Fruit fly (Drosophila melanogaster) whole organism, prepupa: ENCODE measurements around the gene Hus1-like.

Source experiments
- CG10631 ChIP-seq: fragments of 200-800 bp; sonication (Bioruptor generic); optimal IDR thresholded peaks from 2 replicates; lab custom pipeline; 2016; ENCODE audit warnings: missing biosample characterization, missing genetic modification characterization
- CG10669 ChIP-seq: fragments of 200-800 bp; sonication (Bioruptor generic); optimal IDR thresholded peaks from 3 replicates; lab custom pipeline; 2018; ENCODE audit warnings: missing biosample characterization, mild to moderate bottlenecking, missing genetic modification characterization, moderate library complexity
- CG11294 ChIP-seq: fragments of 200-800 bp; sonication (Bioruptor generic); IDR thresholded peaks from 2 replicates; pipeline ENCODE4 v1.3.6; 2022; ENCODE audit warnings: missing biosample characterization, missing genetic modification characterization
- CG11762 ChIP-seq: fragments of 200-800 bp; sonication (Bioruptor generic); optimal IDR thresholded peaks from 3 replicates; lab custom pipeline; 2016; ENCODE audit warnings: missing biosample characterization, missing genetic modification characterization; ENCODE audit not compliant: insufficient read depth
- CG15336 ChIP-seq: fragments of 200-800 bp; sonication (Bioruptor generic); IDR thresholded peaks from 2 replicates; pipeline ENCODE4 v1.3.6; 2022; ENCODE audit warnings: missing biosample characterization, missing genetic modification characterization
- CG1621 ChIP-seq: fragments of 200-800 bp; sonication (Bioruptor generic); optimal IDR thresholded peaks from 3 replicates; lab custom pipeline; 2018; ENCODE audit warnings: missing biosample characterization, mild to moderate bottlenecking, missing genetic modification characterization
- CG16779 ChIP-seq: fragments of 200-800 bp; sonication (Bioruptor generic); optimal IDR thresholded peaks from 3 replicates; lab custom pipeline; 2017; ENCODE audit warnings: missing biosample characterization, mild to moderate bottlenecking, missing genetic modification characterization
- CG3032 ChIP-seq: fragments of 200-800 bp; optimal IDR thresholded peaks from 2 replicates; lab custom pipeline; 2019; ENCODE audit warnings: missing biosample characterization, mild to moderate bottlenecking, missing genetic modification characterization, moderate library complexity
- CG31627 ChIP-seq: fragments of 200-800 bp; sonication (Bioruptor generic); optimal IDR thresholded peaks from 3 replicates; lab custom pipeline; 2016; ENCODE audit warnings: missing biosample characterization, missing genetic modification characterization
- CG32006 ChIP-seq: fragments of 200-800 bp; sonication (Bioruptor generic); optimal IDR thresholded peaks from 3 replicates; lab custom pipeline; 2017; ENCODE audit warnings: missing biosample characterization, mild to moderate bottlenecking, missing genetic modification characterization
- CG34406 ChIP-seq: fragments of 200-800 bp; sonication (Bioruptor generic); optimal IDR thresholded peaks from 3 replicates; lab custom pipeline; 2016; ENCODE audit warnings: missing biosample characterization, missing genetic modification characterization
- CG3919 ChIP-seq: fragments of 200-800 bp; sonication (Bioruptor generic); optimal IDR thresholded peaks from 3 replicates; lab custom pipeline; 2016; ENCODE audit warnings: missing biosample characterization, missing genetic modification characterization
- CG4318 ChIP-seq: fragments of 200-800 bp; sonication (Bioruptor generic); optimal IDR thresholded peaks from 3 replicates; lab custom pipeline; 2017; ENCODE audit warnings: missing biosample characterization, mild to moderate bottlenecking, missing genetic modification characterization
- CG6163 ChIP-seq: fragments of 200-800 bp; sonication (Bioruptor generic); IDR thresholded peaks from 3 replicates; pipeline ENCODE4 v1.3.6; 2022; ENCODE audit warnings: missing biosample characterization, missing genetic modification characterization
- CG6276 ChIP-seq: fragments of 200-800 bp; sonication (Bioruptor generic); optimal IDR thresholded peaks from 2 replicates; lab custom pipeline; 2017; ENCODE audit warnings: missing biosample characterization, mild to moderate bottlenecking, missing genetic modification characterization
- CG6808 ChIP-seq: fragments of 200-800 bp; sonication (Bioruptor generic); optimal IDR thresholded peaks from 3 replicates; lab custom pipeline; 2017; ENCODE audit warnings: missing biosample characterization, missing genetic modification characterization, mild to moderate bottlenecking, moderate library complexity, missing genetic modification reagents
- CG6854 ChIP-seq: fragments of 200-800 bp; sonication (Bioruptor generic); optimal IDR thresholded peaks from 2 replicates; lab custom pipeline; 2017; ENCODE audit warnings: missing biosample characterization, mild to moderate bottlenecking, missing genetic modification characterization
- CG7368 ChIP-seq: fragments of 200-800 bp; sonication (Bioruptor generic); optimal IDR thresholded peaks from 3 replicates; lab custom pipeline; 2016; ENCODE audit warnings: missing biosample characterization, missing genetic modification characterization
- CG8119 ChIP-seq: fragments of 200-800 bp; sonication (Bioruptor generic); IDR thresholded peaks from 3 replicates; pipeline ENCODE4 v1.3.6; 2022; ENCODE audit warnings: missing biosample characterization, missing genetic modification characterization
- CG8632 ChIP-seq: fragments of 200-800 bp; sonication (Bioruptor generic); optimal IDR thresholded peaks from 3 replicates; lab custom pipeline; 2016; ENCODE audit warnings: missing biosample characterization, missing genetic modification characterization
- CG9139 ChIP-seq: fragments of 200-800 bp; sonication (Bioruptor generic); optimal IDR thresholded peaks from 3 replicates; lab custom pipeline; 2017; ENCODE audit warnings: missing biosample characterization, mild to moderate bottlenecking, missing genetic modification characterization
- Ets21C ChIP-seq: fragments of 200-800 bp; sonication (Bioruptor generic); optimal IDR thresholded peaks from 3 replicates; lab custom pipeline; 2016; ENCODE audit warnings: missing biosample characterization, missing genetic modification characterization
- Ets96B ChIP-seq: fragments of 200-800 bp; optimal IDR thresholded peaks from 2 replicates; lab custom pipeline; 2019; ENCODE audit warnings: missing biosample characterization, mild to moderate bottlenecking, missing genetic modification characterization, moderate library complexity
- Hr4 ChIP-seq: fragments of 200-800 bp; sonication (Bioruptor generic); optimal IDR thresholded peaks from 3 replicates; lab custom pipeline; 2016; ENCODE audit warnings: missing biosample characterization, missing genetic modification characterization
- Lpt ChIP-seq: fragments of 200-800 bp; sonication (Bioruptor generic); optimal IDR thresholded peaks from 3 replicates; lab custom pipeline; 2016; ENCODE audit warnings: missing biosample characterization, missing genetic modification characterization
- Met ChIP-seq: fragments of 200-800 bp; sonication (Bioruptor generic); optimal IDR thresholded peaks from 3 replicates; lab custom pipeline; 2016; ENCODE audit warnings: missing biosample characterization, missing genetic modification characterization
- OdsH ChIP-seq: fragments of 200-800 bp; sonication (Bioruptor generic); optimal IDR thresholded peaks from 3 replicates; lab custom pipeline; 2016; ENCODE audit warnings: missing biosample characterization, missing genetic modification characterization
- Smox ChIP-seq: fragments of 200-800 bp; sonication (Bioruptor generic); optimal IDR thresholded peaks from 3 replicates; lab custom pipeline; 2016; ENCODE audit warnings: missing biosample characterization, missing genetic modification characterization
- Sox102F ChIP-seq: fragments of 200-800 bp; sonication (Bioruptor generic); optimal IDR thresholded peaks from 2 replicates; lab custom pipeline; 2016; ENCODE audit warnings: missing biosample characterization, mild to moderate bottlenecking, missing genetic modification characterization
- Sox14 ChIP-seq: fragments of 200-800 bp; sonication (Bioruptor generic); optimal IDR thresholded peaks from 3 replicates; lab custom pipeline; 2016; ENCODE audit warnings: missing biosample characterization, missing genetic modification characterization
- cyc ChIP-seq: fragments of 200-800 bp; sonication (Bioruptor generic); optimal IDR thresholded peaks from 3 replicates; lab custom pipeline; 2016; ENCODE audit warnings: missing biosample characterization, missing genetic modification characterization
- dsx ChIP-seq: fragments of 200-800 bp; optimal IDR thresholded peaks from 3 replicates; lab custom pipeline; 2019; ENCODE audit warnings: missing biosample characterization, mild to moderate bottlenecking, missing genetic modification characterization, moderate library complexity; ENCODE audit not compliant: poor library complexity, severe bottlenecking
- eg ChIP-seq: fragments of 200-800 bp; sonication (Bioruptor generic); IDR thresholded peaks from 3 replicates; pipeline ENCODE4 v1.3.6; 2022; ENCODE audit warnings: missing biosample characterization, missing genetic modification characterization
- esn ChIP-seq: fragments of 200-800 bp; sonication (Bioruptor generic); optimal IDR thresholded peaks from 2 replicates; lab custom pipeline; 2016; ENCODE audit warnings: missing biosample characterization, mild to moderate bottlenecking, missing genetic modification characterization, moderate library complexity
- fd59A ChIP-seq: fragments of 200-800 bp; sonication (Bioruptor generic); optimal IDR thresholded peaks from 2 replicates; lab custom pipeline; 2017; ENCODE audit warnings: missing biosample characterization, mild to moderate bottlenecking, missing genetic modification characterization, missing genetic modification reagents
- fkh ChIP-seq: fragments of 200-800 bp; sonication (Bioruptor generic); optimal IDR thresholded peaks from 3 replicates; lab custom pipeline; 2017; ENCODE audit warnings: missing biosample characterization, mild to moderate bottlenecking, missing genetic modification characterization, moderate library complexity
- lz ChIP-seq: fragments of 200-800 bp; sonication (Bioruptor generic); optimal IDR thresholded peaks from 3 replicates; lab custom pipeline; 2016; ENCODE audit warnings: missing biosample characterization, missing genetic modification characterization
- pdm3 ChIP-seq: fragments of 200-800 bp; sonication (Bioruptor generic); optimal IDR thresholded peaks from 3 replicates; lab custom pipeline; 2016; ENCODE audit warnings: missing biosample characterization, missing genetic modification characterization
- spab ChIP-seq: fragments of 200-800 bp; sonication (Bioruptor generic); optimal IDR thresholded peaks from 2 replicates; lab custom pipeline; 2017; ENCODE audit warnings: missing biosample characterization, mild to moderate bottlenecking, missing genetic modification characterization, missing genetic modification reagents
- ss ChIP-seq, 2 experiments: fragments of 200-800 bp; sonication (Bioruptor generic); optimal IDR thresholded peaks; 2 replicates in 1 of 2; 3 replicates in 1 of 2; lab custom pipeline; 2017 to 2018; ENCODE audit warnings: mild to moderate bottlenecking in 2 of 2, missing biosample characterization in 2 of 2, missing genetic modification characterization in 2 of 2, moderate library complexity in 1 of 2
- svp ChIP-seq: fragments of 200-800 bp; sonication (Bioruptor generic); peaks from one replicate; lab custom pipeline; 2016; ENCODE audit warnings: missing biosample characterization, missing genetic modification characterization
- topi ChIP-seq: fragments of 200-800 bp; sonication (Bioruptor generic); optimal IDR thresholded peaks from 3 replicates; lab custom pipeline; 2016; ENCODE audit warnings: missing biosample characterization, missing genetic modification characterization

The Hus1-like gene

DNA sequence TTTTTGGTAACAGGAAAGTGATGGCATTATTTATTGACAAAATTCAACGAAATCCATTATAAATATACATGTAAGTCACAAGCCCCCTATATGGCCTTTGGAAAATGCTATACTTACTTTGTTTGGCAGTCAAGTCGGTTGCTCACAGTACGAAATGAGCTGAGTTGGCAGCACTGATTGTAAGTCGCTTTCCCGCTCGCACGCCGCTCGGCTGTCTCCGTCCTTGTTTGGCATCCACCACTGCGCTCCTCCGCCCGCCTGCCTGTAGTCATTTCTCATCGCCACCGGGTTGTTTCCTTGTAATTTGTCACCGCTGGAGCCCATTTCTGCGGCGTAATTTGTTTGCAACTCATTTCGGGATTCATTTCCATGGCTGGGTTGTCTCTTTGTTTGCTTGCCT is 21.7 kb upstream of the Hus1-like start:
- no peak for TF ChIP-seq cyc (GFP tag; lab: Kevin White, UChicago)
- peak; percentile 24 for TF ChIP-seq svp (GFP tag; lab: Kevin White, UChicago)

DNA sequence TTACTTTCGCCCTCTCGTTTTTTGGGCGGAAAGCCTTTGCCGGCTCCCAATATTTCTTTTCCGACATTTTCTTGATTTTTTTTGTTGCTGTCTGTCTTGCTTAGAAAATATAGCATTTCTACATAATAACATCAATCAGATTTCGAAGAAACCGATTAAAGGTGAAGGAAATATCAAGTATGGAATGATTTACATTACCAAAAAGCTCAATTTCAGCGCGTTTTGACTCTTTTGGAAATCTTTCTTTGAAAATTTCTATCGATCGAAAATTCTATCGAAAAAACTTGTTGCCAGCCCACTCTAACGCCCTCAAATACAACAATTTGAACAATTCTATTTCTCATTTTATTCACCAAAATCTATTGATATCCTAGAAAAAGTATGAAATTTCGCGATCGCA is 19.3 kb upstream of the Hus1-like start, which contains the start of gene CG14659:
Gene CG14659 (minus strand): TSS at position 101 of the 400 bp plus-strand sequence.
- TF ChIP-seq CG8119 (GFP tag; lab: Robert Waterston, UW) (no peak), CG9139 (GFP tag; lab: Kevin White, UChicago) (no peak), CG10631 (GFP tag; lab: Kevin White, UChicago) (no peak), CG34406 (GFP tag; lab: Kevin White, UChicago) (no peak), CG10669 (GFP tag; lab: Kevin White, UChicago) (no peak), CG3032 (tag; lab: Kevin White, UChicago) (no peak), Hr4 (no peak), CG3919 (GFP tag; lab: Kevin White, UChicago) (no peak), CG15336 (GFP tag; lab: Robert Waterston, UW) (no peak), CG7368 (GFP tag; lab: Kevin White, UChicago) (no peak)
- TF ChIP-seq, all 60 proteins: peak for 0

DNA sequence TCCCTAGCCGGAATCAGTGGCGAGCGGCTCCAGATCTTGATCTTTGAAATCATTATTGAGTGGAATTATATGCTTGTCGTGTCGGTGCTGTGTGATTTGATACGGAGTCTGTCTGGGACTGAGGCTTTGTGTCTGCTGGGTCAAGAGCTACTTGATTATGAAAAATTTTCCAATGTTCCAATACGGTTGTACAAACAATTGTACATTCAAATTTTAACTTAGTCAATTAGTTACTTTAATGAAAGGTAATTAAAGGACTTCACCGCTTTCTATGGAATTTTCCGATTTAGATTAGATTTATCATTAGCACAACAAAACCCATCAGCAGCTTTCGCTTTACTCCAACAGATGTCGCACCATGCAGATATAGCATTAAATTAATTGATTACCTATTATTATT is 18.5 kb upstream of the Hus1-like start, which contains the start of gene CG14658:
Gene CG14658 (minus strand): TSS at position 101 of the 400 bp plus-strand sequence.
- TF ChIP-seq lz (GFP tag; lab: Kevin White, UChicago): no peak
- TF ChIP-seq CG11294 (GFP tag; lab: Robert Waterston, UW): no peak
- no peak for TF ChIP-seq CG4318
- TF ChIP-seq Smox (GFP tag; lab: Kevin White, UChicago): no peak
- TF ChIP-seq CG7368 (GFP tag; lab: Kevin White, UChicago): no peak
- no peak for TF ChIP-seq CG8632
- TF ChIP-seq OdsH (GFP tag; lab: Kevin White, UChicago): no peak
- TF ChIP-seq, all 60 proteins: peak for 0

DNA sequence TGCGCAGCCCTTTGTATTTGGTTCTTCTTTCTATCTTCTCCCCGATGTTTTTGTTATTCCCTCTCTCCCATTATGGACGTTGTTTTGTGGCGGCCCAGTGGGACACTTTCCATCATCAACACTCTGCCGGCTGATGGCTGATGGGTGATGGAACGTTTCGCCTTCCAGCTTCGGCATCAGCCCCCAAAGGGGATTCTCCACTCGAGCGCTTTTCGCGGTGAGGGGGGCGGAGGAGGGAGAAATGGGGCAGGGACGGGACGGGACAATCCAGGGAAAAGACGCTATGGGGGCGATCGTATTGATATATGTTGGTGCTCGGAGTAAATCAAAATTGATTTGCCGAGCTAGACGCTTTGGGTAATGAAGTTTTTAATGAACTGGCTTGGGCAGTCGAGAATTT is 13.3 kb upstream of the Hus1-like start:
- TF ChIP-seq Sox102F (GFP tag; lab: Kevin White, UChicago): no peak
- TF ChIP-seq Sox14 (GFP tag; lab: Kevin White, UChicago): no peak
- no peak for TF ChIP-seq dsx (GFP tag; lab: Kevin White, UChicago)
- TF ChIP-seq topi (GFP tag; lab: Kevin White, UChicago): no peak
- no peak for TF ChIP-seq Met (GFP tag; lab: Kevin White, UChicago)
- TF ChIP-seq fkh: no peak
- no peak for TF ChIP-seq eg (GFP tag; lab: Robert Waterston, UW)
- TF ChIP-seq CG6276 (GFP tag; lab: Kevin White, UChicago): no peak
- TF ChIP-seq CG32006 (GFP tag; lab: Kevin White, UChicago): no peak
- TF ChIP-seq CG3919 (GFP tag; lab: Kevin White, UChicago): no peak
- no peak for TF ChIP-seq Smox (GFP tag; lab: Kevin White, UChicago)
- TF ChIP-seq fd59A (GFP tag; lab: Kevin White, UChicago): no peak
- no peak for TF ChIP-seq spab (GFP tag; lab: Kevin White, UChicago)
- no peak for TF ChIP-seq CG10669 (GFP tag; lab: Kevin White, UChicago)
- TF ChIP-seq CG34406 (GFP tag; lab: Kevin White, UChicago): no peak
- no peak for TF ChIP-seq pdm3 (GFP tag; lab: Kevin White, UChicago)
- no peak for TF ChIP-seq Lpt (GFP tag; lab: Kevin White, UChicago)
- no peak for TF ChIP-seq Ets96B (tag; lab: Kevin White, UChicago)
- no peak for TF ChIP-seq CG6808 (GFP tag; lab: Kevin White, UChicago)

DNA sequence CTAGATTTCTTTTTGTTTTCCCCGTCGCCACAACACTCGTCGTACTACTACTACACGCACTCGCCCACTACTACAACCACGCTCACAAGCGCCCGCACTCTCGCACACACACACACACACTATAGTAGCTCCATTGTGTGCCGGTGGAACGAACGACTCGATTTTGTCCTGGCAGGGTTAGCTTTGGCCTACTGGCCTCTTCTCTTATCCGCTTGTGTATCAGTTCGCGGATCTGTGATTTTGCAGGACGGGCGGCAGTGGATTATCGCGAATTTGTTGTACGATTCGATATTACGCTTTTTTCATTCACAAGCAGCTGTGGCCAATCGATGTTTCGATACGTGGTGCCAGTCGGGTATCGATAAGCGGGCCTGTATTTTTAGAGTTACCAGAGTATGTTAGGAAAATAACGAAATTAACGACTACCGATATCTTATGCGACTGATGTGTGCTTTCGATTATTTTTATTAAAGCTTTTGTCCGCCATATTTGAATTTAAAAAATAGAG is 9.3 kb upstream of the Hus1-like start, which contains the start of gene CG14657:
Gene CG14657 (minus strand): TSS at position 335 of the 508 bp plus-strand sequence.
- no peak for TF ChIP-seq CG10669 (GFP tag; lab: Kevin White, UChicago)
- no peak for TF ChIP-seq CG11762
- TF ChIP-seq CG16779 (tag; lab: Kevin White, UChicago): peak; percentile 54
- no peak for TF ChIP-seq CG6163 (GFP tag; lab: Robert Waterston, UW)
- TF ChIP-seq ss (GFP tag; optimal IDR thresholded peaks at IDR 0.05; lab: Kevin White, UChicago): peak in 1 of 2 experiments; percentile 20
- peak; percentile 76 for TF ChIP-seq CG1621
- TF ChIP-seq Sox14 (GFP tag; lab: Kevin White, UChicago): peak; percentile 78
- TF ChIP-seq CG6854 (GFP tag; lab: Kevin White, UChicago): peak; percentile 39
- no peak for TF ChIP-seq CG31627 (GFP tag; lab: Kevin White, UChicago)
- no peak for TF ChIP-seq OdsH (GFP tag; lab: Kevin White, UChicago)
- TF ChIP-seq Ets21C: no peak
- peak; percentile 19 for TF ChIP-seq esn (GFP tag; lab: Kevin White, UChicago)
- no peak for TF ChIP-seq CG3919 (GFP tag; lab: Kevin White, UChicago)
- peak; percentile 23; the same call in 1 of the 2 replicates for TF ChIP-seq CG15336 (GFP tag; lab: Robert Waterston, UW)
